Worm (Caenorhabditis elegans) whole organism, L4/young adult: ENCODE results near the gene H28G03.2.

Source experiments
- W03F9.2 ChIP-seq: fragments of 150-350 bp; optimal IDR thresholded peaks from 2 replicates; lab custom pipeline; 2014; ENCODE audit warnings: missing biosample characterization, missing genetic modification characterization
- dao-5 ChIP-seq: sonication (generic microtip); optimal IDR thresholded peaks from 2 replicates; lab custom pipeline; 2016; ENCODE audit warnings: missing genotype, missing genetic modification characterization, moderate library complexity, missing compliant biosample characterization
- him-1 ChIP-seq: sonication (generic microtip); optimal IDR thresholded peaks from 2 replicates; lab custom pipeline; 2016; ENCODE audit warnings: missing genotype, missing genetic modification reagents, missing genetic modification characterization, missing compliant biosample characterization

ce11 chrX:5195462-5196160 is 9.9 kb upstream of the H28G03.2 start, which contains the start of gene pqn-62:
- no peak for TF ChIP-seq W03F9.2 (tag; lab: Kevin White, UChicago)
- no peak for TF ChIP-seq him-1 (tag; lab: Kevin White, UChicago)
- no peak for TF ChIP-seq dao-5
